Worm (Caenorhabditis elegans) whole organism, L1 larva: Measurements from ENCODE around the gene kreg-1.

ENCODE experiments used
- F16B12.6 ChIP-seq: fragments of 150-350 bp; optimal IDR thresholded peaks from 2 replicates; lab custom pipeline; 2014; ENCODE audit warnings: missing biosample characterization, missing genetic modification characterization
- ama-1 ChIP-seq: fragments of 150-350 bp; optimal IDR thresholded peaks from 2 replicates; lab custom pipeline; 2014
- ets-5 ChIP-seq: fragments of 200-800 bp; sonication (Bioruptor generic); IDR thresholded peaks from 2 replicates; pipeline ENCODE4 v1.3.6; 2022; ENCODE audit warnings: missing genetic modification characterization, missing compliant biosample characterization
- lin-15B ChIP-seq: fragments of 150-350 bp; sonication (generic microtip); optimal IDR thresholded peaks from 3 replicates; lab custom pipeline; 2014; ENCODE audit warnings: missing biosample characterization, missing genetic modification characterization
- lin-35 ChIP-seq, 2 experiments: fragments of 150-350 bp; optimal IDR thresholded peaks; 2 replicates each; lab custom pipeline; 2014; ENCODE audit warnings: missing biosample characterization in 2 of 2, missing genetic modification characterization in 2 of 2, missing genetic modification reagents in 2 of 2
- mab-9 ChIP-seq: fragments of 200-800 bp; sonication (Bioruptor generic); IDR thresholded peaks from 2 replicates; pipeline ENCODE4 v1.3.6; 2022; ENCODE audit warnings: missing genetic modification reagents, missing genetic modification characterization, missing compliant biosample characterization
- mep-1 ChIP-seq: fragments of 150-350 bp; optimal IDR thresholded peaks from 2 replicates; lab custom pipeline; 2014; ENCODE audit warnings: missing biosample characterization, missing genetic modification characterization
- nhr-12 ChIP-seq: sonication (generic microtip); optimal IDR thresholded peaks from 2 replicates; lab custom pipeline; 2017; ENCODE audit warnings: missing biosample characterization, missing genetic modification characterization
- nhr-84 ChIP-seq: sonication (generic microtip); optimal IDR thresholded peaks from 2 replicates; lab custom pipeline; 2017; ENCODE audit warnings: missing biosample characterization, missing genetic modification characterization
- swsn-7 ChIP-seq: sonication (generic microtip); optimal IDR thresholded peaks from 2 replicates; lab custom pipeline; 2016; ENCODE audit warnings: missing genetic modification characterization, missing compliant biosample characterization
- zag-1 ChIP-seq: fragments of 150-350 bp; optimal IDR thresholded peaks from 2 replicates; lab custom pipeline; 2014; ENCODE audit warnings: missing biosample characterization, missing genetic modification characterization
- ztf-11 ChIP-seq, 2 experiments: sonication (generic microtip); optimal IDR thresholded peaks; 2 replicates each; lab custom pipeline; 2016 to 2017; ENCODE audit warnings: missing genetic modification characterization in 2 of 2, missing biosample characterization in 1 of 2, missing compliant biosample characterization in 1 of 2
- ztf-4 ChIP-seq: fragments of 150-350 bp; optimal IDR thresholded peaks from 2 replicates; lab custom pipeline; 2014; ENCODE audit warnings: missing biosample characterization, missing genetic modification characterization

- TF ChIP-seq ztf-11 (tag; optimal IDR thresholded peaks at IDR 0.05; lab: Kevin White, UChicago) (no peak), nhr-12 (tag; lab: Kevin White, UChicago) (no peak), swsn-7 (tag; lab: Kevin White, UChicago) (no peak), ztf-4 (tag; lab: Kevin White, UChicago) (no peak), mab-9 (GFP tag; lab: Robert Waterston, UW) (no peak), ama-1 (lab: Kevin White, UChicago) (no peak), zag-1 (tag; lab: Kevin White, UChicago) (no peak), lin-15B (tag; lab: Kevin White, UChicago) (no peak), nhr-84 (no peak), lin-35 (GFP tag; optimal IDR thresholded peaks at IDR 0.05; lab: Kevin White, UChicago) (no peak), mep-1 (tag; lab: Kevin White, UChicago) (no peak), F16B12.6 (tag; lab: Kevin White, UChicago) (no peak), ets-5 (GFP tag; lab: Robert Waterston, UW) (no peak)
Observed at ce11 chrX:8708053-8708452, 1.5 kb upstream of the kreg-1 start, which contains the start of gene F53A9.3.
